Fruit fly (Drosophila melanogaster) whole organism, prepupa: ENCODE measurements around the gene Vajk3.

Source experiments
- Blimp-1 ChIP-seq: fragments of 200-800 bp; sonication (Bioruptor generic); optimal IDR thresholded peaks from 3 replicates; lab custom pipeline; 2017; ENCODE audit warnings: missing biosample characterization, missing genetic modification characterization, mild to moderate bottlenecking, moderate library complexity, missing genetic modification reagents
- CG10631 ChIP-seq: fragments of 200-800 bp; sonication (Bioruptor generic); optimal IDR thresholded peaks from 2 replicates; lab custom pipeline; 2016; ENCODE audit warnings: missing biosample characterization, missing genetic modification characterization
- CG10669 ChIP-seq: fragments of 200-800 bp; sonication (Bioruptor generic); optimal IDR thresholded peaks from 3 replicates; lab custom pipeline; 2018; ENCODE audit warnings: missing biosample characterization, mild to moderate bottlenecking, missing genetic modification characterization, moderate library complexity
- CG11294 ChIP-seq: fragments of 200-800 bp; sonication (Bioruptor generic); IDR thresholded peaks from 2 replicates; pipeline ENCODE4 v1.3.6; 2022; ENCODE audit warnings: missing biosample characterization, missing genetic modification characterization
- CG11902 ChIP-seq: fragments of 200-800 bp; sonication (Bioruptor generic); optimal IDR thresholded peaks from 3 replicates; lab custom pipeline; 2016; ENCODE audit warnings: missing biosample characterization, missing genetic modification characterization
- CG15336 ChIP-seq: fragments of 200-800 bp; sonication (Bioruptor generic); IDR thresholded peaks from 2 replicates; pipeline ENCODE4 v1.3.6; 2022; ENCODE audit warnings: missing biosample characterization, missing genetic modification characterization
- CG1621 ChIP-seq: fragments of 200-800 bp; sonication (Bioruptor generic); optimal IDR thresholded peaks from 3 replicates; lab custom pipeline; 2018; ENCODE audit warnings: missing biosample characterization, mild to moderate bottlenecking, missing genetic modification characterization
- CG3032 ChIP-seq: fragments of 200-800 bp; optimal IDR thresholded peaks from 2 replicates; lab custom pipeline; 2019; ENCODE audit warnings: missing biosample characterization, mild to moderate bottlenecking, missing genetic modification characterization, moderate library complexity
- CG31627 ChIP-seq: fragments of 200-800 bp; sonication (Bioruptor generic); optimal IDR thresholded peaks from 3 replicates; lab custom pipeline; 2016; ENCODE audit warnings: missing biosample characterization, missing genetic modification characterization
- CG32006 ChIP-seq: fragments of 200-800 bp; sonication (Bioruptor generic); optimal IDR thresholded peaks from 3 replicates; lab custom pipeline; 2017; ENCODE audit warnings: missing biosample characterization, mild to moderate bottlenecking, missing genetic modification characterization
- CG34406 ChIP-seq: fragments of 200-800 bp; sonication (Bioruptor generic); optimal IDR thresholded peaks from 3 replicates; lab custom pipeline; 2016; ENCODE audit warnings: missing biosample characterization, missing genetic modification characterization
- CG3919 ChIP-seq: fragments of 200-800 bp; sonication (Bioruptor generic); optimal IDR thresholded peaks from 3 replicates; lab custom pipeline; 2016; ENCODE audit warnings: missing biosample characterization, missing genetic modification characterization
- CG4318 ChIP-seq: fragments of 200-800 bp; sonication (Bioruptor generic); optimal IDR thresholded peaks from 3 replicates; lab custom pipeline; 2017; ENCODE audit warnings: missing biosample characterization, mild to moderate bottlenecking, missing genetic modification characterization
- CG6163 ChIP-seq: fragments of 200-800 bp; sonication (Bioruptor generic); IDR thresholded peaks from 3 replicates; pipeline ENCODE4 v1.3.6; 2022; ENCODE audit warnings: missing biosample characterization, missing genetic modification characterization
- CG6276 ChIP-seq: fragments of 200-800 bp; sonication (Bioruptor generic); optimal IDR thresholded peaks from 2 replicates; lab custom pipeline; 2017; ENCODE audit warnings: missing biosample characterization, mild to moderate bottlenecking, missing genetic modification characterization
- CG8319 ChIP-seq: fragments of 200-800 bp; sonication (Bioruptor generic); optimal IDR thresholded peaks from 3 replicates; lab custom pipeline; 2016; ENCODE audit warnings: missing biosample characterization, missing genetic modification characterization
- CG8632 ChIP-seq: fragments of 200-800 bp; sonication (Bioruptor generic); optimal IDR thresholded peaks from 3 replicates; lab custom pipeline; 2016; ENCODE audit warnings: missing biosample characterization, missing genetic modification characterization
- Ets21C ChIP-seq: fragments of 200-800 bp; sonication (Bioruptor generic); optimal IDR thresholded peaks from 3 replicates; lab custom pipeline; 2016; ENCODE audit warnings: missing biosample characterization, missing genetic modification characterization
- Ets96B ChIP-seq: fragments of 200-800 bp; optimal IDR thresholded peaks from 2 replicates; lab custom pipeline; 2019; ENCODE audit warnings: missing biosample characterization, mild to moderate bottlenecking, missing genetic modification characterization, moderate library complexity
- Gug ChIP-seq: fragments of 200-800 bp; sonication (Bioruptor generic); IDR thresholded peaks from 2 replicates; pipeline ENCODE4 v1.3.6; 2022; ENCODE audit warnings: missing biosample characterization, missing genetic modification characterization
- Hr38 ChIP-seq: sonication (Bioruptor generic); optimal IDR thresholded peaks from 2 replicates; lab custom pipeline; 2016; ENCODE audit warnings: missing biosample characterization, missing genetic modification characterization
- Hr4 ChIP-seq: fragments of 200-800 bp; sonication (Bioruptor generic); optimal IDR thresholded peaks from 3 replicates; lab custom pipeline; 2016; ENCODE audit warnings: missing biosample characterization, missing genetic modification characterization
- Met ChIP-seq: fragments of 200-800 bp; sonication (Bioruptor generic); optimal IDR thresholded peaks from 3 replicates; lab custom pipeline; 2016; ENCODE audit warnings: missing biosample characterization, missing genetic modification characterization
- OdsH ChIP-seq: fragments of 200-800 bp; sonication (Bioruptor generic); optimal IDR thresholded peaks from 3 replicates; lab custom pipeline; 2016; ENCODE audit warnings: missing biosample characterization, missing genetic modification characterization
- Smox ChIP-seq: fragments of 200-800 bp; sonication (Bioruptor generic); optimal IDR thresholded peaks from 3 replicates; lab custom pipeline; 2016; ENCODE audit warnings: missing biosample characterization, missing genetic modification characterization
- Sox14 ChIP-seq: fragments of 200-800 bp; sonication (Bioruptor generic); optimal IDR thresholded peaks from 3 replicates; lab custom pipeline; 2016; ENCODE audit warnings: missing biosample characterization, missing genetic modification characterization
- Sox15 ChIP-seq: fragments of 200-800 bp; sonication (Bioruptor generic); optimal IDR thresholded peaks from 3 replicates; lab custom pipeline; 2016; ENCODE audit warnings: missing biosample characterization, missing genetic modification characterization
- acj6 ChIP-seq: fragments of 200-800 bp; sonication (Bioruptor generic); optimal IDR thresholded peaks from 3 replicates; lab custom pipeline; 2016; ENCODE audit warnings: missing biosample characterization, missing genetic modification characterization
- cyc ChIP-seq: fragments of 200-800 bp; sonication (Bioruptor generic); optimal IDR thresholded peaks from 3 replicates; lab custom pipeline; 2016; ENCODE audit warnings: missing biosample characterization, missing genetic modification characterization
- dac ChIP-seq: fragments of 200-800 bp; sonication (Bioruptor generic); optimal IDR thresholded peaks from 2 replicates; lab custom pipeline; 2017; ENCODE audit warnings: missing biosample characterization, mild to moderate bottlenecking, missing genetic modification characterization
- dsx ChIP-seq: fragments of 200-800 bp; optimal IDR thresholded peaks from 3 replicates; lab custom pipeline; 2019; ENCODE audit warnings: missing biosample characterization, mild to moderate bottlenecking, missing genetic modification characterization, moderate library complexity; ENCODE audit not compliant: poor library complexity, severe bottlenecking
- esn ChIP-seq: fragments of 200-800 bp; sonication (Bioruptor generic); optimal IDR thresholded peaks from 2 replicates; lab custom pipeline; 2016; ENCODE audit warnings: missing biosample characterization, mild to moderate bottlenecking, missing genetic modification characterization, moderate library complexity
- fd59A ChIP-seq: fragments of 200-800 bp; sonication (Bioruptor generic); optimal IDR thresholded peaks from 2 replicates; lab custom pipeline; 2017; ENCODE audit warnings: missing biosample characterization, mild to moderate bottlenecking, missing genetic modification characterization, missing genetic modification reagents
- fd85E ChIP-seq: fragments of 200-800 bp; sonication (Bioruptor generic); optimal IDR thresholded peaks from 3 replicates; lab custom pipeline; 2016; ENCODE audit warnings: missing biosample characterization, missing genetic modification characterization
- fkh ChIP-seq: fragments of 200-800 bp; sonication (Bioruptor generic); optimal IDR thresholded peaks from 3 replicates; lab custom pipeline; 2017; ENCODE audit warnings: missing biosample characterization, mild to moderate bottlenecking, missing genetic modification characterization, moderate library complexity
- lz ChIP-seq: fragments of 200-800 bp; sonication (Bioruptor generic); optimal IDR thresholded peaks from 3 replicates; lab custom pipeline; 2016; ENCODE audit warnings: missing biosample characterization, missing genetic modification characterization
- pdm3 ChIP-seq: fragments of 200-800 bp; sonication (Bioruptor generic); optimal IDR thresholded peaks from 3 replicates; lab custom pipeline; 2016; ENCODE audit warnings: missing biosample characterization, missing genetic modification characterization
- spab ChIP-seq: fragments of 200-800 bp; sonication (Bioruptor generic); optimal IDR thresholded peaks from 2 replicates; lab custom pipeline; 2017; ENCODE audit warnings: missing biosample characterization, mild to moderate bottlenecking, missing genetic modification characterization, missing genetic modification reagents
- svp ChIP-seq: fragments of 200-800 bp; sonication (Bioruptor generic); peaks from one replicate; lab custom pipeline; 2016; ENCODE audit warnings: missing biosample characterization, missing genetic modification characterization
- topi ChIP-seq: fragments of 200-800 bp; sonication (Bioruptor generic); optimal IDR thresholded peaks from 3 replicates; lab custom pipeline; 2016; ENCODE audit warnings: missing biosample characterization, missing genetic modification characterization
- vri ChIP-seq: fragments of 200-800 bp; sonication (Bioruptor generic); optimal IDR thresholded peaks from 3 replicates; lab custom pipeline; 2016; ENCODE audit warnings: missing biosample characterization, mild to moderate bottlenecking, missing genetic modification characterization

Vajk3 gene

DNA sequence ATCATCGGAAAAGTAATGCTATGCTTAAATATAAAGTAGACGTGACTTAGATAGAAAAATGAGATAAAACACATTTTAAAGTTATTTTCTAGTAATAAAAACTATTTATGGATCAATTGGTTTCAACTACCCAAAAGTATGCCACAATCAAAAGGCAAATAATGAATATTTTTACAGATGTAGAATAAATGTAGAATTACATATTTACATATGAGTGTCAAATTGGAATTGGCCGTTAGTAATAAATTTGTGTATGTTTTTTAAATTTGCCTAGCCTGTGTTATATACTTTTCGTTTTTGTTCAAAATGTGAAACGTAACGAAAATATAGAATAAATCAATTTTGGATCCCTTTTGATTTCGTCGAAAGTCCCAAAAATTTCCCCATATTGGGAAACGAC lies 35.5 kb downstream of the Vajk3 start, which contains the start of gene Acyp:
Gene Acyp (plus strand): TSS at position 301 of the 400 bp plus-strand sequence.
- no peak for TF ChIP-seq CG3919 (GFP tag; lab: Kevin White, UChicago)
- peak; percentile 21 for TF ChIP-seq svp
- TF ChIP-seq Sox15 (GFP tag; lab: Kevin White, UChicago): no peak
- no peak for TF ChIP-seq CG11902

DNA sequence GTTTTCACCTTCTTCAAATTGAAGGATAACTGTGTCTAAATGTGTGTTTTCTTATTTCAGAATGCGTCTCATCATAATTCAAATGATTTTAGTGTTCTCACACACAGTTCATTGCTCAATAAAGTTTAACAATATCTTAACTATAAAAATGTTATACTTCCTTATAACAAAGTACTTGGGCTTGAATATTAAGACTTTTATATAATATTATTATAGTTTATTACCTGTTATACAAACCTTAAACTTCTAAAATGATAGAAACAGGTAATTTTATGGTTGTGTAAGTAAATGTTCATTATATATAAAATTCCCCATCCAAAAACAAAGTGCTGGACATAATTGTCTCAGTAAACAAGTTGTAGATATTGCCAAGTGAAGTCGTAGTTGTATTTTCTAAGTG lies 38.2 kb downstream of the Vajk3 start, which contains the start of gene Ance-2:
Gene Ance-2 (plus strand): TSS at position 301 of the 400 bp plus-strand sequence.
- no peak for TF ChIP-seq dsx (GFP tag; lab: Kevin White, UChicago)
- no peak for TF ChIP-seq CG8632 (GFP tag; lab: Kevin White, UChicago)
- no peak for TF ChIP-seq Gug (GFP tag; lab: Robert Waterston, UW)
- TF ChIP-seq Ets96B (tag; lab: Kevin White, UChicago): no peak
- TF ChIP-seq svp: no peak

DNA sequence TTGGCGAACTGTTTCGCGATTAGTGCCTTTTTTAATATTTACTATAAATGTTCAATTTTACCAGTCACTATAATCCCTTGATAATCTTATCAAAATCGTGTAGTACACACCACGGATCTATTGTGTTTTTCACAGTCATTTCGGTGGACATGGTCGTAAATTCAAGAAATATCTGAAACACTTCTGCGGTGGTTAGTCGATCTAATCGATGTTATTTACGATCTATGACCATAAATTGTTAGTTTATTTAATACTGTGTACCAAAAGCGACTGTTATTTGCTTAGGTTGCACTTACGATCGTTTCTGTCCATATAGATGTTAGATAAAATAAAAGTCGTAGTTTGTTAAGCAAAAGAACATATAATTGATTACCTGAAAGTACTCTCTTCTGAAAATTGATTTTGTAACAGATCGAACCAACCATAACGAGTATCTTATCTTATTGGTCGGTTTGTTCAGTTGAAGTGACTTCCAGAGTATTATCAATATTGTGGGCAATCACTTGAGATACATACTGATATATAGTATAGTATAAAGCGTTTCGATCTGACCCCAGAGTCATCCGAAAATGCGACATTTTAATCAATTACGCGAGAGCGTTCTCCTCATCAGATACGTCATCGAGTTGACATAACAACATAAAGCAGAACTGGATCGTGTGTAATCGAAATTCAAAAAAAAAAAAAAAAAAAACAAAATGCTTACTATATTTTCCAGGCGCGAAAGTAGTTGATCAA lies 41.3 kb downstream of the Vajk3 start:
- TF ChIP-seq pdm3 (GFP tag; lab: Kevin White, UChicago): no peak
- peak; percentile 77 for TF ChIP-seq vri (GFP tag; lab: Kevin White, UChicago)
- peak; percentile 95 for TF ChIP-seq svp
- no peak for TF ChIP-seq CG1621 (tag; lab: Kevin White, UChicago)
- TF ChIP-seq Sox14 (GFP tag; lab: Kevin White, UChicago): no peak
- no peak for TF ChIP-seq CG6163 (GFP tag; lab: Robert Waterston, UW)
- no peak for TF ChIP-seq Met (GFP tag; lab: Kevin White, UChicago)

DNA sequence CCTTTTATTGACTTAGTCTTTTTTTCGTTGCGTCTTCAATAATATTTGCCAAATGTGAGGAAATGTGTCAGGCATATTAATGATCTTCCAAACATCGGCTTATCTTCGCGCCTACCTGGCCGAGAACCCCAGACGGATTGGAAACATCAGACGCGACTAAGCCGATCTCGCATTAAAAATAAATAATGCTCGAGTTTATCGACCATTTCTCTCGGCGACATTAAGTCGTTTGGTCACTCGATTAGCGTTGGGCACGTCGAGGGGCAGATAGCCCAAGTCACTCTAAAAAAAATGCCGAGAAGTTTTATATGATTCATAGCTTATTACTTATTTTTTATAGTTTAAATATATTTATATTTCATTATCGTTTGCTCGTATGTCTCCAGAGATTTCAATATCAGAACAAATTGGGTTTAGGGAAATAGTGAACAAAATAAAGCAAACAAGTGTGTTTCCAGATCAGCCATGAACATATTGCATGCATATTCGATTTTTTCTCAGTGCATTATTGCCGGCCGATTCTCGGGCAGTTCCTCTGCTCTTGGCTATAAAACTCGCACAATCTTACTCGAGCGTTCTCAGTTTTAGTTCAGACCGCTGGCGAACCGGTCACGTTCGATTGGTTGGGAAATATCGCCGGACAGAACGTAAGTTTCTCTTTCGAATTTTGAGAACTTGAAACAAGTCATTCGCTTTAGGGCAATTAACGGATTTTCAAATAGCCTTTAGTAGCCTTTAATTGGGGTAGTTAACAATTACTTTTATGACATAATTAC lies 42.0 kb downstream of the Vajk3 start, which contains the start of gene Ance:
Gene Ance (plus strand): TSS at position 574 of the 776 bp plus-strand sequence.
- TF ChIP-seq CG8319 (GFP tag; lab: Kevin White, UChicago): no peak
- peak; percentile 17 for TF ChIP-seq CG8632 (GFP tag; lab: Kevin White, UChicago)
- no peak for TF ChIP-seq dac (GFP tag; lab: Kevin White, UChicago)
- peak; percentile 55 for TF ChIP-seq CG34406 (GFP tag; lab: Kevin White, UChicago)
- TF ChIP-seq Sox14 (GFP tag; lab: Kevin White, UChicago): peak; percentile 43
- TF ChIP-seq lz (GFP tag; lab: Kevin White, UChicago): peak; percentile 39
- TF ChIP-seq Smox (GFP tag; lab: Kevin White, UChicago): peak; percentile 0
- TF ChIP-seq vri (GFP tag; lab: Kevin White, UChicago): peak; percentile 11
- no peak for TF ChIP-seq Ets21C (GFP tag; lab: Kevin White, UChicago)
- 0 out of 2 replicates have a peak, but pooled peaks have one; percentile 24 for TF ChIP-seq CG11294
- TF ChIP-seq CG15336: peak; percentile 56
- no peak for TF ChIP-seq Gug (GFP tag; lab: Robert Waterston, UW)
- TF ChIP-seq fd59A (GFP tag; lab: Kevin White, UChicago): peak; percentile 35
- TF ChIP-seq CG10669 (GFP tag; lab: Kevin White, UChicago): peak; percentile 50
- peak; percentile 59 for TF ChIP-seq esn
- peak; percentile 19 for TF ChIP-seq CG31627 (GFP tag; lab: Kevin White, UChicago)
- no peak for TF ChIP-seq Blimp-1 (GFP tag; lab: Kevin White, UChicago)
- TF ChIP-seq CG11902: no peak
- peak; percentile 6 for TF ChIP-seq acj6 (GFP tag; lab: Kevin White, UChicago)
- no peak for TF ChIP-seq fd85E (GFP tag; lab: Kevin White, UChicago)
- TF ChIP-seq CG3032: no peak
- TF ChIP-seq svp: peak; percentile 49
- peak; percentile 27 for TF ChIP-seq pdm3 (GFP tag; lab: Kevin White, UChicago)
- peak; percentile 16 for TF ChIP-seq CG6276
- no peak for TF ChIP-seq spab (GFP tag; lab: Kevin White, UChicago)
- no peak for TF ChIP-seq Sox15 (GFP tag; lab: Kevin White, UChicago)
- TF ChIP-seq Hr4: peak; percentile 30
- TF ChIP-seq cyc (GFP tag; lab: Kevin White, UChicago): peak; percentile 33
- peak; percentile 38 for TF ChIP-seq OdsH
- no peak for TF ChIP-seq CG32006 (GFP tag; lab: Kevin White, UChicago)
- peak; percentile 74 for TF ChIP-seq dsx (GFP tag; lab: Kevin White, UChicago)
- TF ChIP-seq Hr38 (GFP tag; lab: Kevin White, UChicago): no peak
- TF ChIP-seq CG4318 (GFP tag; lab: Kevin White, UChicago): peak; percentile 2
- TF ChIP-seq CG10631 (GFP tag; lab: Kevin White, UChicago): peak; percentile 60
- TF ChIP-seq fkh (GFP tag; lab: Kevin White, UChicago): peak; percentile 26
- peak; percentile 62 for TF ChIP-seq topi (GFP tag; lab: Kevin White, UChicago)
